Fruit fly (Drosophila melanogaster): ENCODE measurements around the gene kirre.

dm6 chrX:3042737-3043307 lies 302.6 kb downstream of the kirre start:
- TF ChIP-seq CG8478 (optimal IDR thresholded peaks at IDR 0.05), result no peak
- no peak for TF ChIP-seq CTCF (optimal IDR thresholded peaks at IDR 0.05)
